Worm (Caenorhabditis elegans): ENCODE results near the gene Y37H2A.12.

The Y37H2A.12 gene

DNA sequence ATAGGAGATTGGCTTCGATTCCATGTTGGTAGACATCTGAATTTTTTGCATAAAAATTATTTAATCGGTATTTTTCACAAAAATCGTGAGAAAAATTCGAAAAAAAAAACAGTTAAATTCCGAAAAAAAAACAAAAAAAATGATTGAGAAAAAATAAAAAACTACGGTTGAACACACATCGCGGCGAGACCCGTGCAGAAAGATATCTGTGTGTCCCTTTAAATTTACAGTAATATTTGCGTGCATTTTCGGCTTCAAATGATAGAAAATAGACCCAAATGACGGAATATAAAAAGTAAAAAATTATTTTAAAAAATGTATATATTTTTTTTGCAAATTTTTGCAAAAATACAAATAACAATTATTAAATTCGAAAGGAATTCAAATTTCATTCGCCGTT lies 6.8 kb upstream of the Y37H2A.12 start:
- TF ChIP-seq elt-3 (tag; optimal IDR thresholded peaks at IDR 0.05) (no peak), ztf-11 (tag; optimal IDR thresholded peaks at IDR 0.05) (no peak), sptf-1 (tag; optimal IDR thresholded peaks at IDR 0.05) (no peak), nhr-12 (tag; optimal IDR thresholded peaks at IDR 0.05) (no peak)

DNA sequence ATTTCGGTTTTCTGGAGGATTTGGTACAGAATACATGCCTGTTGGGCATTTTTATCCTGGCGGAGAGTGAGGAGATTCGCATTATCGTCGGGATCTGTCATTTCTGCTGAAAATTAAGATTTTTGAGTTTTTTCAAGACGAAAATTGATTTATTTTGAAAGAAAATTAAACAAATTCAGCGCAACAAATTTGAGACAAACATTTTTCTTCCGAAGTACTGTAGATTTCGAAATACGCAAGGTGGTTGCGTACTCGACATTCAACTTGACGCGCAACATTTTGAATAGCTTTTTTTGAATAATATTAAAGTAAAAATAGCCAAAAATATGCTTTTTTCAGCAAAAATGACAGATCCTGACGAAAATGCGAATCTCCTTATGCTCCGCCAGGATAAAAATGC lies 3.4 kb upstream of the Y37H2A.12 start, which contains the start of gene Y37H2A.7:
Y37H2A.7 (minus strand) TSS at position 101 of the 400 bp plus-strand sequence.
- no peak for TF ChIP-seq lin-32 (GFP tag; optimal IDR thresholded peaks at IDR 0.05)
- no peak for TF ChIP-seq sptf-1 (tag; optimal IDR thresholded peaks at IDR 0.05)
- no peak for TF ChIP-seq mab-5 (tag; optimal IDR thresholded peaks at IDR 0.05)
- no peak for TF ChIP-seq nhr-12 (tag; optimal IDR thresholded peaks at IDR 0.05)
- TF ChIP-seq mls-2 (tag; optimal IDR thresholded peaks at IDR 0.05), result no peak
- no peak for TF ChIP-seq zip-8 (tag; optimal IDR thresholded peaks at IDR 0.05)
- TF ChIP-seq ztf-11 (tag; optimal IDR thresholded peaks at IDR 0.05), result no peak
- no peak for TF ChIP-seq tbx-8 (GFP tag; optimal IDR thresholded peaks at IDR 0.05)
- no peak for TF ChIP-seq ces-1 (GFP tag; optimal IDR thresholded peaks at IDR 0.05)
- TF ChIP-seq unc-120 (tag; optimal IDR thresholded peaks at IDR 0.05; ENCODE audit: poor library complexity, severe bottlenecking), result no peak
- no peak for TF ChIP-seq nhr-237 (tag; optimal IDR thresholded peaks at IDR 0.05)

DNA sequence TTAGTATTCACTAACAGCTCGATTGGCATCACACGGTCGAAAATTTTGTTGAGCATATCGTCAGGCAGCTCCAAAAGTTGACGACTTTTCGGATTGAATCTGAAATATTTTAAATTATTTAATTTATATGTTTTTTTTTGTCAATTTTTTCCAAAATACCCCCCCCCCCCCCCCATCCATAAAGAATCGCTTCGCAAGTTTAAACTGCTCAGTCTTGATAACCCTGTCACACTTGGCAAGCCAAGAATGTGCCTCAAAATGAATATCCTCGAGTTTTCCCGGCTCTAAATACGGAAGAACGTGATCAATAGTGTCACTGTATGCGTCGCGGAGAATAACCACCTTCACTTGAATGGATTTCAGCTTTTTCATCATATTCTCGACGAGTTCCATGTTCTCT lies 2.2 kb upstream of the Y37H2A.12 start, which contains the start of gene Y37H2A.18:
Y37H2A.18 (minus strand) TSS at position 101 of the 400 bp plus-strand sequence.
- TF ChIP-seq unc-62 (GFP tag; optimal IDR thresholded peaks at IDR 0.05) (no peak), lin-32 (GFP tag; optimal IDR thresholded peaks at IDR 0.05) (no peak), ceh-83 (GFP tag; optimal IDR thresholded peaks at IDR 0.05) (no peak), M03D4.4 (tag; optimal IDR thresholded peaks at IDR 0.05) (no peak), ztf-11 (tag; optimal IDR thresholded peaks at IDR 0.05) (no peak)

DNA sequence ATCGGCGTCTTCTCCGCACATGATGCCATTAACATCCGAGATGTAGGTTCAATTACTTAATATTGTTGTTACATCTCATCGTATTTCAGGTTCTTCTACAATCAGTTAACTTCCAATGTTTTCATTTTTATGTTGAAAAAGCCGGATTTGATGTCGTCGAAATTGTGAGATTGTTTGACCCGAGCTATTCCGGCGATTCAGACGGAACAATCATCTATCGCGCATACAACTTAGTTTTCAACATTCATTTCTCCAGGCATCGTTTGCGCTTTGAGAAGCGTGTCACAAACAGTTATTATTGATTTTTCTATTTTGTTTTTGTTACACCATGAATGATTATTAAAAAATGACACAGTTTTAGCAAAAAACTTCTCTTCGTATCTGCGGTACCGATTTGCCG lies 2.4 kb downstream of the Y37H2A.12 start:
- TF ChIP-seq pha-4 (tag; optimal IDR thresholded peaks at IDR 0.05) (no peak), nhr-12 (tag; optimal IDR thresholded peaks at IDR 0.05) (no peak), sptf-1 (tag; optimal IDR thresholded peaks at IDR 0.05) (no peak), M03D4.4 (tag; optimal IDR thresholded peaks at IDR 0.05) (no peak), nhr-2 (tag; optimal IDR thresholded peaks at IDR 0.05) (no peak), ces-1 (GFP tag; optimal IDR thresholded peaks at IDR 0.05) (no peak), snpc-4 (tag; optimal IDR thresholded peaks at IDR 0.05) (no peak), bed-3 (GFP tag; optimal IDR thresholded peaks at IDR 0.05) (no peak), mab-5 (tag; optimal IDR thresholded peaks at IDR 0.05) (no peak), mls-2 (tag; optimal IDR thresholded peaks at IDR 0.05) (no peak), sem-2 (GFP tag; optimal IDR thresholded peaks at IDR 0.05) (no peak), nhr-28 (tag; optimal IDR thresholded peaks at IDR 0.05) (no peak)

DNA sequence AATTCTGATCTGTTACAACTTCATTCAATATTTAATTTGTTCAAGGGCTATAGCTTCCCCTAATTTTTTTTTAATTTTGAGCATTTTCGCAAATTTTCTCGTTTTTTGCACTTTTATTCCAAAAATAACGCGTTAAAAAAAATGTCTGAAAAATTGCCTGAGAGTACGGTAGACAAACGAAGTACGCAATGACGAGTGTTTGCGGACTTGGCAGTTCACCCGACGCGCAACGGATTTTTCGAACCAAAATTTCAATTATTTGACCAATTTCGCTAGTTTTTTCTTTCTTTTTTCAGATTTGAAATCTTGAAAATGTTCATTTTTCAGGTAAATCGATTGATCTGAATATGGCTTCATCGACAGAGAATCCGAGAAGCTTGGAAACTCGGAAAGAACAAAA lies 3.7 kb downstream of the Y37H2A.12 start, which contains the start of gene fbxa-211:
fbxa-211 (plus strand) TSS at position 328 of the 400 bp plus-strand sequence.
- TF ChIP-seq ham-2 (GFP tag; optimal IDR thresholded peaks at IDR 0.05), result no peak
- no peak for TF ChIP-seq ceh-83 (GFP tag; optimal IDR thresholded peaks at IDR 0.05)
- no peak for TF ChIP-seq mab-5 (tag; optimal IDR thresholded peaks at IDR 0.05)
- no peak for TF ChIP-seq snpc-4 (tag; optimal IDR thresholded peaks at IDR 0.05)
- no peak for TF ChIP-seq nhr-28 (tag; optimal IDR thresholded peaks at IDR 0.05)
- no peak for TF ChIP-seq drap-1 (GFP tag; optimal IDR thresholded peaks at IDR 0.05)
- TF ChIP-seq elt-3 (tag; optimal IDR thresholded peaks at IDR 0.05), result no peak
- no peak for TF ChIP-seq sptf-1 (tag; optimal IDR thresholded peaks at IDR 0.05)
- TF ChIP-seq ces-1 (GFP tag; optimal IDR thresholded peaks at IDR 0.05), result no peak
- TF ChIP-seq unc-62 (GFP tag; optimal IDR thresholded peaks at IDR 0.05), result no peak
- TF ChIP-seq hlh-1 (tag; optimal IDR thresholded peaks at IDR 0.05), result no peak
- TF ChIP-seq ceh-39 (tag; optimal IDR thresholded peaks at IDR 0.05), result no peak

DNA sequence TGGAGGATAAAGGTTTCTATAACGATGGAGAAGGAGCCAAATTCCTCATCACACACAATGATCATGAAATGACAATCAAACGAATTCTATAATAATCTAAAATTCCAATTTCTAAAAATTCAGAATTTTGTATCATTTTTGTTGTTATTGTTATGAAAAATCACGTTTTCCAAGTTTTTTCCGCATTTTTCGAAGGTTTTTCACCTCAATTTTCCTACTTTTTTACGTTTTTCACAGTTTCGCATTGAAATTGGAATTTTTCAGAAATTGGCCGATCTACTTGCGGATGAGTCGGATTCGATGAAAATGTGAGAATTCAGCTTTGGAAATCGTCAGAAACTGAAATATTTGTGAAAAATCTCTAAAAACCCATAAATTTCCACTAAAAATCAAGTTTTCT lies 5.9 kb downstream of the Y37H2A.12 start, which contains the start of gene fbxa-210:
fbxa-210 (plus strand) TSS at position 301 of the 400 bp plus-strand sequence.
- TF ChIP-seq ztf-11 (tag; optimal IDR thresholded peaks at IDR 0.05) (no peak), lin-32 (GFP tag; optimal IDR thresholded peaks at IDR 0.05) (no peak), unc-39 (tag; optimal IDR thresholded peaks at IDR 0.05) (no peak), unc-62 (GFP tag; optimal IDR thresholded peaks at IDR 0.05) (no peak), blmp-1 (tag; optimal IDR thresholded peaks at IDR 0.05) (no peak), unc-120 (tag; optimal IDR thresholded peaks at IDR 0.05; ENCODE audit: poor library complexity, severe bottlenecking) (no peak), lsy-2 (tag; optimal IDR thresholded peaks at IDR 0.05) (no peak), M03D4.4 (tag; optimal IDR thresholded peaks at IDR 0.05) (no peak), elt-1 (tag; optimal IDR thresholded peaks at IDR 0.05; ENCODE audit: borderline replicate concordance, insufficient read depth) (no peak)
